Fruit fly (Drosophila melanogaster) whole organism, prepupa: ENCODE data around the gene CG12502.
A peak's percentile ranks its signal among the peaks of the same experiment; 100 is the strongest.

Experiments
- Blimp-1 ChIP-seq: fragments of 200-800 bp; sonication (Bioruptor generic); optimal IDR thresholded peaks from 3 replicates; lab custom pipeline; 2017; ENCODE audit warnings: missing biosample characterization, missing genetic modification characterization, mild to moderate bottlenecking, moderate library complexity, missing genetic modification reagents
- CG15336 ChIP-seq: fragments of 200-800 bp; sonication (Bioruptor generic); IDR thresholded peaks from 2 replicates; pipeline ENCODE4 v1.3.6; 2022; ENCODE audit warnings: missing biosample characterization, missing genetic modification characterization
- CG3919 ChIP-seq: fragments of 200-800 bp; sonication (Bioruptor generic); optimal IDR thresholded peaks from 3 replicates; lab custom pipeline; 2016; ENCODE audit warnings: missing biosample characterization, missing genetic modification characterization
- CG6276 ChIP-seq: fragments of 200-800 bp; sonication (Bioruptor generic); optimal IDR thresholded peaks from 2 replicates; lab custom pipeline; 2017; ENCODE audit warnings: missing biosample characterization, mild to moderate bottlenecking, missing genetic modification characterization
- Lpt ChIP-seq: fragments of 200-800 bp; sonication (Bioruptor generic); optimal IDR thresholded peaks from 3 replicates; lab custom pipeline; 2016; ENCODE audit warnings: missing biosample characterization, missing genetic modification characterization
- OdsH ChIP-seq: fragments of 200-800 bp; sonication (Bioruptor generic); optimal IDR thresholded peaks from 3 replicates; lab custom pipeline; 2016; ENCODE audit warnings: missing biosample characterization, missing genetic modification characterization
- dsx ChIP-seq: fragments of 200-800 bp; optimal IDR thresholded peaks from 3 replicates; lab custom pipeline; 2019; ENCODE audit warnings: missing biosample characterization, mild to moderate bottlenecking, missing genetic modification characterization, moderate library complexity; ENCODE audit not compliant: poor library complexity, severe bottlenecking
- eg ChIP-seq: fragments of 200-800 bp; sonication (Bioruptor generic); IDR thresholded peaks from 3 replicates; pipeline ENCODE4 v1.3.6; 2022; ENCODE audit warnings: missing biosample characterization, missing genetic modification characterization
- fd59A ChIP-seq: fragments of 200-800 bp; sonication (Bioruptor generic); optimal IDR thresholded peaks from 2 replicates; lab custom pipeline; 2017; ENCODE audit warnings: missing biosample characterization, mild to moderate bottlenecking, missing genetic modification characterization, missing genetic modification reagents
- lz ChIP-seq: fragments of 200-800 bp; sonication (Bioruptor generic); optimal IDR thresholded peaks from 3 replicates; lab custom pipeline; 2016; ENCODE audit warnings: missing biosample characterization, missing genetic modification characterization

dm6 chr3L:832897-833857 is 32.0 kb upstream of the CG12502 start, which contains the start of gene Sf3b3:
- TF ChIP-seq OdsH (GFP tag; lab: Kevin White, UChicago) (no peak), CG6276 (no peak), eg (no peak; the same call in 2 of the 3 replicates), CG3919 (no peak), lz (GFP tag; lab: Kevin White, UChicago) (no peak), dsx (GFP tag; lab: Kevin White, UChicago) (peak; percentile 40), Lpt (GFP tag; lab: Kevin White, UChicago) (no peak), Blimp-1 (no peak), CG15336 (no peak), fd59A (GFP tag; lab: Kevin White, UChicago) (no peak)
